Worm (Caenorhabditis elegans) whole organism, young adult: ENCODE results near the gene clec-54.

ENCODE experiments used
- D2030.7 ChIP-seq: fragments of 200-800 bp; sonication (Bioruptor generic); IDR thresholded peaks from 2 replicates; pipeline ENCODE4 v1.3.6; 2022; ENCODE audit warnings: missing genetic modification reagents, missing genetic modification characterization, missing compliant biosample characterization
- F55B11.4 ChIP-seq: sonication (generic microtip); optimal IDR thresholded peaks from 2 replicates; lab custom pipeline; 2016; ENCODE audit warnings: missing compliant biosample characterization, missing genetic modification characterization, borderline replicate concordance; ENCODE audit not compliant: insufficient read depth
- F57A8.1 ChIP-seq: fragments of 200-800 bp; sonication (Bioruptor generic); optimal IDR thresholded peaks from 2 replicates; lab custom pipeline; 2018; ENCODE audit warnings: mild to moderate bottlenecking, missing genetic modification characterization, moderate library complexity, missing compliant biosample characterization
- Y79H2A.3 ChIP-seq: fragments of 200-800 bp; sonication (Bioruptor generic); conservative IDR thresholded peaks from 2 replicates; pipeline ENCODE4 v1.3.6; 2022; ENCODE audit warnings: missing genetic modification reagents, missing genetic modification characterization, missing compliant biosample characterization
- ZK185.1 ChIP-seq: sonication (generic microtip); optimal IDR thresholded peaks from 2 replicates; lab custom pipeline; 2016; ENCODE audit warnings: mild to moderate bottlenecking, missing genetic modification characterization, missing compliant biosample characterization; ENCODE audit not compliant: poor library complexity, severe bottlenecking
- cebp-2 ChIP-seq: fragments of 200-800 bp; sonication (Bioruptor generic); IDR thresholded peaks from 2 replicates; pipeline ENCODE4 v1.3.6; 2022; ENCODE audit warnings: missing genetic modification characterization, missing compliant biosample characterization
- ceh-100 ChIP-seq: fragments of 200-800 bp; sonication (Bioruptor generic); IDR thresholded peaks from 2 replicates; pipeline ENCODE4 v1.3.6; 2022; ENCODE audit warnings: missing genetic modification reagents, missing genetic modification characterization, missing compliant biosample characterization
- ceh-58 ChIP-seq: fragments of 200-800 bp; sonication (Bioruptor generic); IDR thresholded peaks from 2 replicates; pipeline ENCODE4 v1.3.6; 2022; ENCODE audit warnings: missing genetic modification characterization, missing compliant biosample characterization
- die-1 ChIP-seq: sonication (generic microtip); optimal IDR thresholded peaks from 2 replicates; lab custom pipeline; 2016; ENCODE audit warnings: missing genotype, mild to moderate bottlenecking, missing genetic modification characterization, missing compliant biosample characterization
- egrh-3 ChIP-seq: fragments of 200-800 bp; sonication (Bioruptor generic); IDR thresholded peaks from 2 replicates; pipeline ENCODE4 v1.3.6; 2022; ENCODE audit warnings: missing genetic modification reagents, missing genetic modification characterization, missing compliant biosample characterization
- hlh-26 ChIP-seq: fragments of 200-800 bp; sonication (Bioruptor generic); conservative IDR thresholded peaks from 2 replicates; pipeline ENCODE4 v1.3.6; 2022; ENCODE audit warnings: missing genetic modification reagents, missing genetic modification characterization, missing compliant biosample characterization
- hmg-1.2 ChIP-seq: fragments of 200-800 bp; sonication (Bioruptor generic); IDR thresholded peaks from 2 replicates; pipeline ENCODE4 v1.3.6; 2022; ENCODE audit warnings: missing genetic modification reagents, missing genetic modification characterization, missing compliant biosample characterization
- lin-26 ChIP-seq: fragments of 200-800 bp; sonication (Bioruptor generic); IDR thresholded peaks from 2 replicates; pipeline ENCODE4 v1.3.6; 2022; ENCODE audit warnings: missing genetic modification reagents, missing genetic modification characterization, missing compliant biosample characterization
- lsy-27 ChIP-seq: sonication (generic microtip); optimal IDR thresholded peaks from 2 replicates; lab custom pipeline; 2017; ENCODE audit warnings: missing genetic modification characterization, mild to moderate bottlenecking, missing compliant biosample characterization, antibody characterized with exemption, missing genotype, borderline replicate concordance; ENCODE audit not compliant: insufficient read depth
- madf-6 ChIP-seq: fragments of 200-800 bp; sonication (Bioruptor generic); IDR thresholded peaks from 2 replicates; pipeline ENCODE4 v1.3.6; 2022; ENCODE audit warnings: missing genetic modification reagents, missing genetic modification characterization, missing compliant biosample characterization
- mcd-1 ChIP-seq: fragments of 200-800 bp; sonication (Bioruptor generic); IDR thresholded peaks from 2 replicates; pipeline ENCODE4 v1.3.6; 2022; ENCODE audit warnings: missing genetic modification reagents, missing genetic modification characterization, missing compliant biosample characterization
- mxl-1 ChIP-seq: sonication (generic microtip); optimal IDR thresholded peaks from 2 replicates; lab custom pipeline; 2016; ENCODE audit warnings: missing genetic modification characterization, missing compliant biosample characterization
- nfya-1 ChIP-seq: sonication (generic microtip); optimal IDR thresholded peaks from 2 replicates; lab custom pipeline; 2017; ENCODE audit warnings: antibody characterized with exemption, missing compliant biosample characterization, missing genetic modification characterization, borderline replicate concordance; ENCODE audit not compliant: insufficient read depth
- nfyb-1 ChIP-seq: fragments of 200-800 bp; sonication (Bioruptor generic); IDR thresholded peaks from 2 replicates; pipeline ENCODE4 v1.3.6; 2022; ENCODE audit warnings: missing genetic modification reagents, missing genetic modification characterization, missing compliant biosample characterization
- nhr-80 ChIP-seq: sonication (generic microtip); optimal IDR thresholded peaks from 2 replicates; lab custom pipeline; 2016; ENCODE audit warnings: missing genetic modification characterization, missing compliant biosample characterization
- pbrm-1 ChIP-seq: fragments of 200-800 bp; sonication (Bioruptor generic); IDR thresholded peaks from 2 replicates; pipeline ENCODE4 v1.3.6; 2022; ENCODE audit warnings: missing genetic modification reagents, missing genetic modification characterization, missing compliant biosample characterization
- pha-4 ChIP-seq: fragments of 150-350 bp; sonication (generic microtip); optimal IDR thresholded peaks from 2 replicates; lab custom pipeline; 2014; ENCODE audit warnings: missing biosample characterization, missing genetic modification reagents, missing genetic modification characterization
- rcor-1 ChIP-seq: fragments of 200-800 bp; sonication (Bioruptor generic); IDR thresholded peaks from 2 replicates; pipeline ENCODE4 v1.3.6; 2022; ENCODE audit warnings: missing genetic modification reagents, missing genetic modification characterization, missing compliant biosample characterization
- rec-8 ChIP-seq, 2 experiments: sonication (generic microtip); optimal IDR thresholded peaks; 2 replicates each; lab custom pipeline; 2016; ENCODE audit warnings: mild to moderate bottlenecking in 2 of 2, missing genetic modification characterization in 2 of 2, missing genetic modification reagents in 2 of 2, missing genotype in 2 of 2, missing biosample characterization in 1 of 2, missing compliant biosample characterization in 1 of 2, moderate library complexity in 1 of 2
- rpc-1 ChIP-seq, 2 experiments: fragments of 150-350 bp in 1 of 2; sonication (generic microtip) in 1 of 2; optimal IDR thresholded peaks; 2 replicates each; lab custom pipeline; 2014 to 2018; ENCODE audit warnings: missing biosample characterization in 1 of 2, missing genetic modification characterization in 1 of 2, missing genetic modification reagents in 1 of 2, missing genotype in 1 of 2
- sea-2 ChIP-seq: fragments of 200-800 bp; sonication (Bioruptor generic); IDR thresholded peaks from 2 replicates; pipeline ENCODE4 v1.3.6; 2022; ENCODE audit warnings: missing genetic modification characterization, missing compliant biosample characterization
- snpc-4 ChIP-seq, 5 experiments: fragments of 150-350 bp in 1 of 5; sonication (generic microtip) in 4 of 5; optimal IDR thresholded peaks; 2 replicates each; lab custom pipeline; 2014 to 2018; ENCODE audit warnings: missing genetic modification characterization in 5 of 5, missing biosample characterization in 3 of 5, antibody characterized with exemption in 2 of 5, mild to moderate bottlenecking in 2 of 5, missing compliant biosample characterization in 2 of 5, missing genotype in 2 of 5, moderate library complexity in 2 of 5, missing genetic modification reagents in 1 of 5
- somi-1 ChIP-seq: fragments of 200-800 bp; sonication (Bioruptor generic); optimal IDR thresholded peaks from 2 replicates; lab custom pipeline; 2018; ENCODE audit warnings: mild to moderate bottlenecking, missing genetic modification characterization, missing compliant biosample characterization
- sptf-2 ChIP-seq: fragments of 200-800 bp; sonication (Bioruptor generic); optimal IDR thresholded peaks from 2 replicates; lab custom pipeline; 2018; ENCODE audit warnings: mild to moderate bottlenecking, missing genetic modification characterization, missing compliant biosample characterization
- tbx-9 ChIP-seq: sonication (generic microtip); optimal IDR thresholded peaks from 2 replicates; lab custom pipeline; 2016; ENCODE audit warnings: borderline replicate concordance, missing genetic modification characterization, inconsistent platforms, missing compliant biosample characterization
- zim-3 ChIP-seq: sonication (generic microtip); optimal IDR thresholded peaks from 2 replicates; lab custom pipeline; 2017; ENCODE audit warnings: mild to moderate bottlenecking, missing genetic modification characterization, moderate library complexity, missing compliant biosample characterization
- ztf-18 ChIP-seq: sonication (generic microtip); optimal IDR thresholded peaks from 2 replicates; lab custom pipeline; 2016; ENCODE audit warnings: missing genotype, mild to moderate bottlenecking, missing genetic modification characterization, missing compliant biosample characterization
- ztf-25 ChIP-seq: fragments of 200-800 bp; sonication (Bioruptor generic); IDR thresholded peaks from 2 replicates; pipeline ENCODE4 v1.3.6; 2022; ENCODE audit warnings: missing genetic modification reagents, missing genetic modification characterization, missing compliant biosample characterization
- ztf-28 ChIP-seq: fragments of 200-800 bp; sonication (Bioruptor generic); IDR thresholded peaks from 2 replicates; pipeline ENCODE4 v1.3.6; 2022; ENCODE audit warnings: missing genetic modification reagents, missing genetic modification characterization, missing compliant biosample characterization

Gene clec-54

ce11 chrV:14523788-14524582 lies 47.3 kb downstream of the clec-54 start, which contains the start of gene ril-1 (continued):
- TF ChIP-seq nhr-80, result peak; percentile 60
- peak; percentile 57 for TF ChIP-seq ZK185.1 (tag; lab: Kevin White, UChicago)
- 0 out of 2 replicates have a peak, but pooled peaks have one; percentile 7 for TF ChIP-seq madf-6 (GFP tag; lab: Robert Waterston, UW)
- peak; percentile 12; the same call in 1 of the 2 replicates for TF ChIP-seq hmg-1.2 (GFP tag; lab: Robert Waterston, UW)
- TF ChIP-seq mcd-1 (GFP tag; lab: Robert Waterston, UW), result peak; percentile 50
- 0 out of 2 replicates have a peak, but pooled peaks have one; percentile 12 for TF ChIP-seq pbrm-1
- TF ChIP-seq nfyb-1 (GFP tag; lab: Robert Waterston, UW), result peak; percentile 26; the same call in 1 of the 2 replicates
- no peak for TF ChIP-seq lsy-27 (tag; lab: Kevin White, UChicago)
- TF ChIP-seq sea-2 (GFP tag; lab: Robert Waterston, UW), result no peak
- TF ChIP-seq lin-26 (GFP tag; lab: Robert Waterston, UW), result peak; percentile 52; the same call in 1 of the 2 replicates
- peak; percentile 53; the same call in 1 of the 2 replicates for TF ChIP-seq ceh-100 (GFP tag; lab: Robert Waterston, UW)

- TF ChIP-seq ceh-100 (GFP tag; lab: Robert Waterston, UW) (no peak), somi-1 (GFP tag; lab: Kevin White, UChicago) (no peak), cebp-2 (GFP tag; lab: Robert Waterston, UW) (no peak), die-1 (tag; lab: Kevin White, UChicago) (no peak), sptf-2 (GFP tag; lab: Kevin White, UChicago) (no peak), F55B11.4 (tag; lab: Kevin White, UChicago) (no peak), zim-3 (tag; lab: Kevin White, UChicago) (no peak), tbx-9 (tag; lab: Kevin White, UChicago) (no peak), ztf-18 (tag; lab: Kevin White, UChicago) (no peak), pha-4 (tag; lab: Kevin White, UChicago) (no peak)
These were observed 48.4 kb downstream of the clec-54 start, which contains the start of gene hda-1 for ce11 chrV:14525089-14525488. TSS of gene hda-1 (plus strand) at chrV:14525389.

- TF ChIP-seq nfya-1 (no peak), ztf-28 (GFP tag; lab: Robert Waterston, UW) (no peak), ztf-25 (no peak), snpc-4 (GFP tag; optimal IDR thresholded peaks at IDR 0.05; lab: Kevin White, UChicago) (no peak), snpc-4 (tag; optimal IDR thresholded peaks at IDR 0.05; lab: Kevin White, UChicago) (no peak), hlh-26 (GFP tag; lab: Robert Waterston, UW) (no peak), D2030.7 (GFP tag; lab: Robert Waterston, UW) (no peak), sea-2 (GFP tag; lab: Robert Waterston, UW) (no peak), egrh-3 (GFP tag; lab: Robert Waterston, UW) (no peak), rpc-1 (optimal IDR thresholded peaks at IDR 0.05; lab: Kevin White, UChicago) (no peak), rpc-1 (tag; optimal IDR thresholded peaks at IDR 0.05; lab: Kevin White, UChicago) (no peak), nfyb-1 (GFP tag; lab: Robert Waterston, UW) (no peak), rcor-1 (GFP tag; lab: Robert Waterston, UW) (no peak), rec-8 (tag; optimal IDR thresholded peaks at IDR 0.05; lab: Kevin White, UChicago) (no peak), F57A8.1 (GFP tag; lab: Kevin White, UChicago) (no peak), ceh-58 (GFP tag; lab: Robert Waterston, UW) (no peak), Y79H2A.3 (GFP tag; lab: Robert Waterston, UW) (no peak), mxl-1 (tag; lab: Kevin White, UChicago) (no peak)
These were observed 50.5 kb downstream of the clec-54 start for ce11 chrV:14527210-14527609.
